Worm (Caenorhabditis elegans) whole organism, L4/young adult: ENCODE measurements around the gene pgm-3.

Experiments
- W03F9.2 ChIP-seq: fragments of 150-350 bp; optimal IDR thresholded peaks from 2 replicates; lab custom pipeline; 2014; ENCODE audit warnings: missing biosample characterization, missing genetic modification characterization
- him-1 ChIP-seq: sonication (generic microtip); optimal IDR thresholded peaks from 2 replicates; lab custom pipeline; 2016; ENCODE audit warnings: missing genotype, missing genetic modification reagents, missing genetic modification characterization, missing compliant biosample characterization

- TF ChIP-seq him-1 (tag; lab: Kevin White, UChicago) = no peak
- TF ChIP-seq W03F9.2 (tag; lab: Kevin White, UChicago) = no peak
These were observed 28.6 kb downstream of the pgm-3 start for ce11 chrIV:8754146-8754545.
